Worm (Caenorhabditis elegans) whole organism, L4 larva: ENCODE results near the gene C16A11.4.

Experiments used
- F26F4.8 ChIP-seq: fragments of 200-800 bp; sonication (Bioruptor generic); conservative IDR thresholded peaks from 2 replicates; pipeline ENCODE4 v1.3.6; 2022; ENCODE audit warnings: missing genetic modification characterization, missing compliant biosample characterization
- R02D3.7 ChIP-seq: fragments of 150-350 bp; sonication (generic microtip); optimal IDR thresholded peaks from 3 replicates; lab custom pipeline; 2014; ENCODE audit warnings: missing biosample characterization, missing genetic modification characterization
- daf-16 ChIP-seq, 3 experiments: sonication (generic microtip); optimal IDR thresholded peaks; 2 replicates each; lab custom pipeline; 2016 to 2017; ENCODE audit warnings: missing genetic modification characterization in 3 of 3, missing genetic modification reagents in 3 of 3, mild to moderate bottlenecking in 2 of 3, missing compliant biosample characterization in 2 of 3, missing biosample characterization in 1 of 3, moderate library complexity in 1 of 3
- nhr-10 ChIP-seq: fragments of 150-350 bp; optimal IDR thresholded peaks from 2 replicates; lab custom pipeline; 2014; ENCODE audit warnings: missing biosample characterization, missing genetic modification characterization
- nhr-102 ChIP-seq: sonication (generic microtip); optimal IDR thresholded peaks from 2 replicates; lab custom pipeline; 2016; ENCODE audit warnings: mild to moderate bottlenecking, missing genetic modification characterization, moderate library complexity, missing compliant biosample characterization
- nhr-77 ChIP-seq: fragments of 150-350 bp; optimal IDR thresholded peaks from 2 replicates; lab custom pipeline; 2014; ENCODE audit warnings: missing biosample characterization, missing genetic modification characterization
- unc-130 ChIP-seq: sonication (generic microtip); optimal IDR thresholded peaks from 2 replicates; lab custom pipeline; 2016; ENCODE audit warnings: missing genetic modification reagents, missing genetic modification characterization, missing compliant biosample characterization

- TF ChIP-seq daf-16 (GFP tag; optimal IDR thresholded peaks at IDR 0.05; lab: Kevin White, UChicago) (no peak), daf-16 (tag; optimal IDR thresholded peaks at IDR 0.05; lab: Kevin White, UChicago) (no peak), nhr-102 (tag; lab: Kevin White, UChicago) (no peak), nhr-10 (tag; lab: Kevin White, UChicago) (no peak), F26F4.8 (GFP tag; lab: Robert Waterston, UW) (no peak), nhr-77 (tag; lab: Kevin White, UChicago) (no peak), R02D3.7 (tag; lab: Kevin White, UChicago) (no peak), unc-130 (GFP tag; lab: Kevin White, UChicago) (no peak)
These were observed 17.6 kb upstream of the C16A11.4 start, which contains the start of gene F31D5.6 for ce11 chrII:4209071-4209747.
